Worm (Caenorhabditis elegans) whole organism, young adult: ENCODE results near the gene F28H7.3.

Experiments used
- F22D6.2 ChIP-seq: sonication (generic microtip); optimal IDR thresholded peaks from 2 replicates; lab custom pipeline; 2016; ENCODE audit warnings: mild to moderate bottlenecking, missing genetic modification characterization, missing compliant biosample characterization
- ama-1 ChIP-seq, 3 experiments: fragments of 150-350 bp in 1 of 3; sonication (generic microtip) in 2 of 3; optimal IDR thresholded peaks; 2 replicates each; lab custom pipeline; 2014 to 2018; ENCODE audit warnings: missing biosample characterization in 2 of 3, missing genetic modification characterization in 2 of 3, missing genetic modification reagents in 2 of 3
- aptf-3 ChIP-seq: fragments of 200-800 bp; sonication (Bioruptor generic); IDR thresholded peaks from 2 replicates; pipeline ENCODE4 v1.3.6; 2022; ENCODE audit warnings: missing genetic modification characterization, missing compliant biosample characterization
- attf-3 ChIP-seq: fragments of 200-800 bp; sonication (Bioruptor generic); conservative IDR thresholded peaks from 2 replicates; pipeline ENCODE4 v1.3.6; 2022; ENCODE audit warnings: missing genetic modification reagents, missing genetic modification characterization, missing compliant biosample characterization
- snpc-1.3 ChIP-seq: sonication (generic microtip); optimal IDR thresholded peaks from 2 replicates; lab custom pipeline; 2017; ENCODE audit warnings: missing genetic modification characterization, mild to moderate bottlenecking, missing compliant biosample characterization, antibody characterized with exemption, moderate library complexity, missing genotype, missing genetic modification reagents; ENCODE audit not compliant: insufficient read depth
- unc-62 ChIP-seq: fragments of 150-350 bp; optimal IDR thresholded peaks from 2 replicates; lab custom pipeline; 2014; ENCODE audit warnings: missing biosample characterization, missing genetic modification reagents, missing genetic modification characterization
- zfh-2 ChIP-seq: fragments of 200-800 bp; sonication (Bioruptor generic); conservative IDR thresholded peaks from 2 replicates; pipeline ENCODE4 v1.3.6; 2022; ENCODE audit warnings: missing genetic modification reagents, missing genetic modification characterization, missing compliant biosample characterization

- TF ChIP-seq F22D6.2 (tag; lab: Kevin White, UChicago), result no peak
- TF ChIP-seq ama-1 (optimal IDR thresholded peaks at IDR 0.05; lab: Kevin White, UChicago), result no peak
- TF ChIP-seq ama-1 (GFP tag; optimal IDR thresholded peaks at IDR 0.05; lab: Kevin White, UChicago), result no peak
- TF ChIP-seq aptf-3 (GFP tag; lab: Robert Waterston, UW), result no peak
- TF ChIP-seq zfh-2, result no peak
- TF ChIP-seq snpc-1.3 (tag; lab: Kevin White, UChicago), result no peak
- no peak for TF ChIP-seq unc-62 (GFP tag; lab: Kevin White, UChicago)
- no peak for TF ChIP-seq attf-3 (GFP tag; lab: Robert Waterston, UW)
Observed at ce11 chrV:10731989-10732472, 18.6 kb downstream of the F28H7.3 start, which contains the start of gene T28B11.1.
